Fruit fly (Drosophila melanogaster): ENCODE results near the gene CG10300.

The CG10300 gene

dm6 chr3R:23711195-23711594, at the start of gene CG10300:
Gene CG10300 (plus strand): TSS chr3R:23711527.
- TF ChIP-seq CG9948 (tag; optimal IDR thresholded peaks at IDR 0.05), result no peak
- TF ChIP-seq CG12605 (GFP tag; IDR thresholded peaks at IDR 0.05), result no peak
- TF ChIP-seq CG8159 (tag; optimal IDR thresholded peaks at IDR 0.05), result no peak
- TF ChIP-seq CG32121 (GFP tag; IDR thresholded peaks at IDR 0.05), result no peak
- TF ChIP-seq D1 (tag; optimal IDR thresholded peaks at IDR 0.05), result no peak
- TF ChIP-seq Pif1A (GFP tag; optimal IDR thresholded peaks at IDR 0.05), result no peak
- TF ChIP-seq CG10348 (GFP tag; IDR thresholded peaks at IDR 0.05), result no peak
- TF ChIP-seq EcR (GFP tag; optimal IDR thresholded peaks at IDR 0.05), result no peak
- TF ChIP-seq CG14655 (GFP tag; optimal IDR thresholded peaks at IDR 0.05), result no peak
- TF ChIP-seq rn (GFP tag; IDR thresholded peaks at IDR 0.05), result no peak
- no peak for TF ChIP-seq Ets98B (GFP tag; IDR thresholded peaks at IDR 0.05)
- no peak for TF ChIP-seq Pif1B (GFP tag; optimal IDR thresholded peaks at IDR 0.05)
- TF ChIP-seq CG8301 (tag; optimal IDR thresholded peaks at IDR 0.05), result no peak
- no peak for TF ChIP-seq fd96Ca (GFP tag; IDR thresholded peaks at IDR 0.05)

DNA sequence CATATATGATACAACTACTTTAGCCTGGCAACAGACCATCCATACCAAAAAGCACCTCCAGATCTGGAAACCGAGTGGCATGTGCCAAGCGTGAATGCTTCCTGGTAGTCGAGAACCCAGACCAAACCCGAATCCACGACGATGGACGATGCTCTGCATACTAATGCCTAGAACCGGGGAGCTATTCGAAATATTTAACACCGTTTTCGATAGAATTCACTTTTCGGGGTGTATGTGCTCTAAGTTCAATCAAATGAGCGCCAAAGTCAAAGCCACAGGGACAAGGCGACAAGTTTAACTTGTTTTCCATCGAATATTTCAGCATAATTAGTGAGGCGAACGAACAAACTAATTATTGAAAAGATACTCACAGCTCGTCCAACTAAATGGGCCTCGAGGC, 48.5 kb upstream of the CG10300 start:
- no peak for TF ChIP-seq CG14655 (GFP tag; optimal IDR thresholded peaks at IDR 0.05)
- no peak for TF ChIP-seq CG15710 (tag; optimal IDR thresholded peaks at IDR 0.05)
- no peak for TF ChIP-seq CG32121 (GFP tag; IDR thresholded peaks at IDR 0.05)
- TF ChIP-seq Snoo (tag; optimal IDR thresholded peaks at IDR 0.05), result no peak
- TF ChIP-seq CG8159 (tag; optimal IDR thresholded peaks at IDR 0.05), result no peak
- no peak for TF ChIP-seq CG9948 (tag; optimal IDR thresholded peaks at IDR 0.05)
- no peak for TF ChIP-seq gl (tag; optimal IDR thresholded peaks at IDR 0.05)
- no peak for TF ChIP-seq EcR (GFP tag; optimal IDR thresholded peaks at IDR 0.05)
- TF ChIP-seq rn (GFP tag; IDR thresholded peaks at IDR 0.05), result no peak
- no peak for TF ChIP-seq CG17806 (tag; optimal IDR thresholded peaks at IDR 0.05)
- TF ChIP-seq D1 (tag; optimal IDR thresholded peaks at IDR 0.05), result no peak
- TF ChIP-seq Pif1A (GFP tag; optimal IDR thresholded peaks at IDR 0.05), result no peak
- no peak for TF ChIP-seq CG13204 (GFP tag; optimal IDR thresholded peaks at IDR 0.05)
- no peak for TF ChIP-seq fd96Ca (GFP tag; IDR thresholded peaks at IDR 0.05)
- no peak for TF ChIP-seq CG10348 (GFP tag; IDR thresholded peaks at IDR 0.05)
- TF ChIP-seq CG34367 (tag; optimal IDR thresholded peaks at IDR 0.05), result no peak

- no peak for TF ChIP-seq Pif1A (GFP tag; optimal IDR thresholded peaks at IDR 0.05)
- TF ChIP-seq CG32121 (GFP tag; IDR thresholded peaks at IDR 0.05), result no peak
- TF ChIP-seq CG17806 (tag; optimal IDR thresholded peaks at IDR 0.05), result no peak
- no peak for TF ChIP-seq CG9948 (tag; optimal IDR thresholded peaks at IDR 0.05)
- 0 out of 2 replicates have a peak, but pooled peaks have one; percentile 20 for TF ChIP-seq CG12605 (GFP tag; IDR thresholded peaks at IDR 0.05)
- TF ChIP-seq CG8301 (tag; optimal IDR thresholded peaks at IDR 0.05), result no peak
- no peak for TF ChIP-seq EcR (GFP tag; optimal IDR thresholded peaks at IDR 0.05)
- no peak for TF ChIP-seq CG15710 (tag; optimal IDR thresholded peaks at IDR 0.05)
Measured at dm6 chr3R:23664437-23664836, 46.9 kb upstream of the CG10300 start.

- TF ChIP-seq CG9948 (tag; optimal IDR thresholded peaks at IDR 0.05), result no peak
- no peak for TF ChIP-seq EcR (GFP tag; optimal IDR thresholded peaks at IDR 0.05)
- TF ChIP-seq Ets98B (GFP tag; IDR thresholded peaks at IDR 0.05), result no peak
- peak; percentile 72; the same call in 1 of the 2 replicates for TF ChIP-seq CG12605 (GFP tag; IDR thresholded peaks at IDR 0.05)
- no peak for TF ChIP-seq D1 (tag; optimal IDR thresholded peaks at IDR 0.05)
- TF ChIP-seq CG4496 (GFP tag; IDR thresholded peaks at IDR 0.05), result no peak
- TF ChIP-seq fd96Ca (GFP tag; IDR thresholded peaks at IDR 0.05), result no peak
Measured at dm6 chr3R:23666672-23667211, 44.6 kb upstream of the CG10300 start.

dm6 chr3R:23667451-23667850, 43.9 kb upstream of the CG10300 start:
- TF ChIP-seq CG8159 (tag; optimal IDR thresholded peaks at IDR 0.05) (no peak), CG9948 (tag; optimal IDR thresholded peaks at IDR 0.05) (no peak), Ets98B (GFP tag; IDR thresholded peaks at IDR 0.05) (no peak), CG12605 (GFP tag; IDR thresholded peaks at IDR 0.05) (no peak), CG14655 (GFP tag; optimal IDR thresholded peaks at IDR 0.05) (peak; percentile 10), CG8301 (tag; optimal IDR thresholded peaks at IDR 0.05) (no peak), CG15710 (tag; optimal IDR thresholded peaks at IDR 0.05) (no peak)

DNA sequence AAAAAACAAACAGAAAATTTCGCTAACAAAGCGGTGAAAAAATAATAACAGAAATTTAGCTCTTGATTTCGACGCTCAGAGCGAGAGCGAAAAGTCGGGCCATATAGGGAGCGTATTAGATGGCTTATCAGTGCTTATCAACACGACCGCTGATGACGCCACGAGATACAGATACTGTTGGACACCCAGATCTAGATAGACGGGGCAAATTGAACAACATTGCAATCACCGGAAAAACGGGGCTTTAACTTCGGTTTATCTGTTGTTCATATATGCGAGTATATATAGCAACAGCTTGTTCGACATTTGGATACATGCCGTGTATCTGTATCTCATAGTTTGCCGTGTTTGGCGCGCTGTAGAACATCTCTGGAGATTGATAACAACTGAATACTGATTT, 42.7 kb upstream of the CG10300 start:
- no peak for TF ChIP-seq CG17806 (tag; optimal IDR thresholded peaks at IDR 0.05)

DNA sequence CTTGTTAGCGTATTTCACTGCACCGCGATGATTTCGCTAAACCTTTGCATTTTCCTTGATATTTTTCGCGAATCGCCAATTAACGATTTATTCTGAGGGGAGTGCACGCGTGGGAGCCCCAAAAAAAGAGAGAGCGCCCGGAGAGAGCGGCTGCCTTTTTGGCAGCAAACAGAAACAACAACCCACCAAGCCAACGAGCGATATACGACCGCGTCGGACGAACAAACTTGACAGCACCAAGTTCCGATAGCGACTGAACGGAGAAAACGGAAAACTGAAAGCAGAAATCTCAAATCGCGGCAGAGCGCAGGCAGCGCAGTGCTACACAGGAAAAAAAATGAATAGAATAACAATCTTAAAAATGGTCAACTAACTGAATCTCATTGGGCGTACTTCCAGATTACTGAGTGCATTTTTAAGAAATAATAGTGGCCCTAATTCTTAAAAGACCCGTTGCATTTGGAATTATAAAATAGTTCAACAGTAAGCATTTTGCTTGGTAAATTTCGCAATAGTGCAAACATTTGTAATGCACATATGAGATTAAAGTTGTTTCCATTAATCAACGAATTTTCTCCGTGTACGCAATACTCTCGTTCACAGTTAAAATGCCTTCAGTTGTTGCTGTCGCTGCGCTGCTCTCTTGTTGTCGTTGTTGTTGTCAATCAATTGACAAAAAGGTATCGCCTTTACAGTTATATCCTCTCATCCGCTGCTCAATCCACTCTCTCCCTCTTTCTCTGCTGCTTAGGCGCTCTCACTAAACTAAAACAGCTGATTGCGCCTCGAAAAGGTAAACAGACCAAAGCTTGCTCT, 41.7 kb upstream of the CG10300 start, which contains the start of gene CG31145:
TSS of gene CG31145 (minus strand) at position 259 of the 816 bp plus-strand sequence.
- peak; percentile 99 for TF ChIP-seq CG9948 (tag; optimal IDR thresholded peaks at IDR 0.05)
- TF ChIP-seq EcR (GFP tag; optimal IDR thresholded peaks at IDR 0.05), result peak; percentile 75
- peak; percentile 99 for TF ChIP-seq CG34367 (tag; optimal IDR thresholded peaks at IDR 0.05)
- TF ChIP-seq rn (GFP tag; IDR thresholded peaks at IDR 0.05), result peak; percentile 98
- TF ChIP-seq Pif1B (GFP tag; optimal IDR thresholded peaks at IDR 0.05), result peak; percentile 99
- peak; percentile 99 for TF ChIP-seq CG4496 (GFP tag; IDR thresholded peaks at IDR 0.05)
- peak; percentile 99 for TF ChIP-seq Ets98B (GFP tag; IDR thresholded peaks at IDR 0.05)
- peak; percentile 99 for TF ChIP-seq CG17806 (tag; optimal IDR thresholded peaks at IDR 0.05)
- peak; percentile 96 for TF ChIP-seq gl (tag; optimal IDR thresholded peaks at IDR 0.05)
- TF ChIP-seq CG13204 (GFP tag; optimal IDR thresholded peaks at IDR 0.05), result peak; percentile 96
- TF ChIP-seq Pif1A (GFP tag; optimal IDR thresholded peaks at IDR 0.05), result peak; percentile 100
- peak; percentile 99 for TF ChIP-seq CG8159 (tag; optimal IDR thresholded peaks at IDR 0.05)
- TF ChIP-seq CG8301 (tag; optimal IDR thresholded peaks at IDR 0.05), result peak; percentile 100
- TF ChIP-seq CG10348 (GFP tag; IDR thresholded peaks at IDR 0.05), result peak; percentile 99
- peak; percentile 99 for TF ChIP-seq CG15710 (tag; optimal IDR thresholded peaks at IDR 0.05)
- peak; percentile 98 for TF ChIP-seq CG12605 (GFP tag; IDR thresholded peaks at IDR 0.05)
- TF ChIP-seq Snoo (tag; optimal IDR thresholded peaks at IDR 0.05), result peak; percentile 100
- peak; percentile 100 for TF ChIP-seq fd96Ca (GFP tag; IDR thresholded peaks at IDR 0.05)
- peak; percentile 99 for TF ChIP-seq CG32121 (GFP tag; IDR thresholded peaks at IDR 0.05)
- peak; percentile 100 for TF ChIP-seq CG14655 (GFP tag; optimal IDR thresholded peaks at IDR 0.05)
- peak; percentile 99 for TF ChIP-seq D1 (tag; optimal IDR thresholded peaks at IDR 0.05)

Measured in whole organism, pupa.